Worm (Caenorhabditis elegans) whole organism, L3 larva: ENCODE measurements around the gene F45E6.1.

Source experiments
- ceh-16 ChIP-seq: sonication (generic microtip); optimal IDR thresholded peaks from 2 replicates; lab custom pipeline; 2017; ENCODE audit warnings: missing biosample characterization, missing genetic modification characterization
- ceh-28 ChIP-seq: fragments of 150-350 bp; optimal IDR thresholded peaks from 2 replicates; lab custom pipeline; 2014; ENCODE audit warnings: missing biosample characterization, missing genetic modification reagents, missing genetic modification characterization
- ceh-82 ChIP-seq: fragments of 150-350 bp; optimal IDR thresholded peaks from 2 replicates; lab custom pipeline; 2014; ENCODE audit warnings: missing biosample characterization, missing genetic modification characterization
- ceh-9 ChIP-seq: sonication (generic microtip); optimal IDR thresholded peaks from 2 replicates; lab custom pipeline; 2018; ENCODE audit warnings: missing biosample characterization, missing genetic modification characterization
- daf-12 ChIP-seq: fragments of 150-350 bp; optimal IDR thresholded peaks from 2 replicates; lab custom pipeline; 2014; ENCODE audit warnings: missing biosample characterization, missing genetic modification reagents, missing genetic modification characterization
- egl-5 ChIP-seq: fragments of 150-350 bp; optimal IDR thresholded peaks from 2 replicates; lab custom pipeline; 2017; ENCODE audit warnings: missing biosample characterization, missing genetic modification reagents, missing genetic modification characterization, inconsistent platforms
- elt-2 ChIP-seq: sonication (generic microtip); optimal IDR thresholded peaks from 2 replicates; lab custom pipeline; 2016; ENCODE audit warnings: missing genetic modification reagents, mild to moderate bottlenecking, missing genetic modification characterization, missing compliant biosample characterization
- elt-3 ChIP-seq, 3 experiments: fragments of 150-350 bp in 1 of 3; sonication (generic microtip) in 2 of 3; optimal IDR thresholded peaks; 2 replicates in 2 of 3; 4 replicates in 1 of 3; lab custom pipeline; 2014 to 2017; ENCODE audit warnings: missing biosample characterization in 3 of 3, missing genetic modification characterization in 3 of 3
- eor-1 ChIP-seq, 2 experiments: fragments of 150-350 bp; optimal IDR thresholded peaks; 2 replicates each; lab custom pipeline; 2014 to 2018; ENCODE audit warnings: missing biosample characterization in 2 of 2, missing genetic modification characterization in 2 of 2
- fkh-10 ChIP-seq: sonication (generic microtip); optimal IDR thresholded peaks from 2 replicates; lab custom pipeline; 2017; ENCODE audit warnings: missing biosample characterization, missing genetic modification reagents, missing genetic modification characterization
- fkh-2 ChIP-seq: fragments of 150-350 bp; optimal IDR thresholded peaks from 2 replicates; lab custom pipeline; 2014; ENCODE audit warnings: missing biosample characterization, missing genetic modification reagents, missing genetic modification characterization
- hmg-11 ChIP-seq: sonication (generic microtip); optimal IDR thresholded peaks from 2 replicates; lab custom pipeline; 2016; ENCODE audit warnings: missing genetic modification characterization, missing compliant biosample characterization
- jun-1 ChIP-seq: fragments of 150-350 bp; optimal IDR thresholded peaks from 2 replicates; lab custom pipeline; 2014; ENCODE audit warnings: missing biosample characterization, missing genetic modification reagents, missing genetic modification characterization
- lin-15B ChIP-seq: fragments of 150-350 bp; optimal IDR thresholded peaks from 2 replicates; lab custom pipeline; 2014; ENCODE audit warnings: missing biosample characterization, missing genetic modification characterization
- lin-39 ChIP-seq: fragments of 150-350 bp; optimal IDR thresholded peaks from 2 replicates; lab custom pipeline; 2018; ENCODE audit warnings: missing biosample characterization, missing genetic modification reagents, missing genetic modification characterization
- lsy-12 ChIP-seq: sonication (generic microtip); optimal IDR thresholded peaks from 2 replicates; lab custom pipeline; 2016; ENCODE audit warnings: mild to moderate bottlenecking, missing genetic modification characterization, missing compliant biosample characterization
- mdl-1 ChIP-seq: fragments of 150-350 bp; optimal IDR thresholded peaks from 2 replicates; lab custom pipeline; 2014; ENCODE audit warnings: missing biosample characterization, missing genetic modification characterization
- mml-1 ChIP-seq: fragments of 150-350 bp; sonication (generic microtip); optimal IDR thresholded peaks from 3 replicates; lab custom pipeline; 2014; ENCODE audit warnings: missing biosample characterization, missing genetic modification characterization
- nfya-1 ChIP-seq: sonication (generic microtip); optimal IDR thresholded peaks from 2 replicates; lab custom pipeline; 2017; ENCODE audit warnings: missing genetic modification characterization, mild to moderate bottlenecking, missing compliant biosample characterization, antibody characterized with exemption, moderate library complexity; ENCODE audit not compliant: insufficient read depth
- nhr-11 ChIP-seq: fragments of 150-350 bp; optimal IDR thresholded peaks from 2 replicates; lab custom pipeline; 2014; ENCODE audit warnings: missing biosample characterization, missing genetic modification characterization
- nhr-12 ChIP-seq: fragments of 150-350 bp; optimal IDR thresholded peaks from 2 replicates; lab custom pipeline; 2014; ENCODE audit warnings: missing biosample characterization, missing genetic modification characterization
- nhr-23 ChIP-seq: fragments of 150-350 bp; optimal IDR thresholded peaks from 2 replicates; lab custom pipeline; 2014; ENCODE audit warnings: missing biosample characterization, missing genetic modification reagents, missing genetic modification characterization
- nhr-237 ChIP-seq: fragments of 150-350 bp; optimal IDR thresholded peaks from 2 replicates; lab custom pipeline; 2014; ENCODE audit warnings: missing biosample characterization, missing genetic modification characterization
- nhr-25 ChIP-seq: sonication (generic microtip); optimal IDR thresholded peaks from 2 replicates; lab custom pipeline; 2017; ENCODE audit warnings: missing biosample characterization, missing genetic modification characterization
- nhr-28 ChIP-seq: fragments of 150-350 bp; optimal IDR thresholded peaks from 2 replicates; lab custom pipeline; 2014; ENCODE audit warnings: missing biosample characterization, missing genetic modification characterization
- nhr-43 ChIP-seq: sonication (generic microtip); optimal IDR thresholded peaks from 2 replicates; lab custom pipeline; 2016; ENCODE audit warnings: mild to moderate bottlenecking, missing genetic modification characterization, missing compliant biosample characterization; ENCODE audit not compliant: poor library complexity, severe bottlenecking
- nhr-67 ChIP-seq: fragments of 150-350 bp; optimal IDR thresholded peaks from 2 replicates; lab custom pipeline; 2014; ENCODE audit warnings: missing biosample characterization, missing genetic modification characterization
- nhr-76 ChIP-seq: fragments of 150-350 bp; sonication (generic microtip); optimal IDR thresholded peaks from 5 replicates; lab custom pipeline; 2014; ENCODE audit warnings: missing biosample characterization, missing genetic modification characterization
- nhr-77 ChIP-seq: fragments of 150-350 bp; optimal IDR thresholded peaks from 2 replicates; lab custom pipeline; 2014; ENCODE audit warnings: missing biosample characterization, missing genetic modification characterization
- pha-4 ChIP-seq: fragments of 150-350 bp; optimal IDR thresholded peaks from 2 replicates; lab custom pipeline; 2014; ENCODE audit warnings: missing biosample characterization, missing genetic modification reagents, missing genetic modification characterization
- pqm-1 ChIP-seq: fragments of 150-350 bp; optimal IDR thresholded peaks from 2 replicates; lab custom pipeline; 2017; ENCODE audit warnings: missing biosample characterization, missing genetic modification characterization, inconsistent platforms
- sea-2 ChIP-seq: fragments of 150-350 bp; sonication (generic microtip); optimal IDR thresholded peaks from 4 replicates; lab custom pipeline; 2014; ENCODE audit warnings: missing biosample characterization, missing genetic modification reagents, missing genetic modification characterization
- snpc-4 ChIP-seq: fragments of 150-350 bp; optimal IDR thresholded peaks from 2 replicates; lab custom pipeline; 2014; ENCODE audit warnings: missing biosample characterization, missing genetic modification characterization
- tbx-2 ChIP-seq: sonication (generic microtip); optimal IDR thresholded peaks from 2 replicates; lab custom pipeline; 2016; ENCODE audit warnings: mild to moderate bottlenecking, missing genetic modification characterization, missing compliant biosample characterization
- ztf-11 ChIP-seq: fragments of 150-350 bp; optimal IDR thresholded peaks from 2 replicates; lab custom pipeline; 2014; ENCODE audit warnings: missing biosample characterization, missing genetic modification characterization
- ztf-4 ChIP-seq: fragments of 150-350 bp; optimal IDR thresholded peaks from 2 replicates; lab custom pipeline; 2014; ENCODE audit warnings: missing biosample characterization, missing genetic modification characterization

Gene F45E6.1

ce11 chrX:12477341-12477740, at the start of gene F45E6.1:
Gene F45E6.1, minus strand, starts transcription at chrX:12477441.
- no peak for TF ChIP-seq jun-1 (tag; lab: Kevin White, UChicago)

- TF ChIP-seq eor-1 (tag; optimal IDR thresholded peaks at IDR 0.05; lab: Kevin White, UChicago), result no peak
- no peak for TF ChIP-seq sea-2 (GFP tag; lab: Kevin White, UChicago)
- TF ChIP-seq egl-5 (tag; lab: Kevin White, UChicago), result no peak
- TF ChIP-seq nhr-67 (tag; lab: Kevin White, UChicago), result no peak
Observed at ce11 chrX:12525359-12525839, 48.2 kb upstream of the F45E6.1 start, which contains the start of gene scd-1. Gene scd-1, minus strand, starts transcription at chrX:12525789.

- TF ChIP-seq eor-1 (tag; optimal IDR thresholded peaks at IDR 0.05; lab: Kevin White, UChicago), result no peak
- TF ChIP-seq mdl-1, result no peak
- no peak for TF ChIP-seq nhr-12 (tag; lab: Kevin White, UChicago)
- no peak for TF ChIP-seq ceh-9 (tag; lab: Kevin White, UChicago)
- no peak for TF ChIP-seq nhr-76 (tag; lab: Kevin White, UChicago)
- TF ChIP-seq nhr-77 (tag; lab: Kevin White, UChicago), result no peak
- TF ChIP-seq elt-2 (tag; lab: Kevin White, UChicago), result no peak
- no peak for TF ChIP-seq hmg-11 (tag; lab: Kevin White, UChicago)
- no peak for TF ChIP-seq fkh-2 (tag; lab: Kevin White, UChicago)
- TF ChIP-seq ceh-16 (tag; lab: Kevin White, UChicago), result no peak
- no peak for TF ChIP-seq pqm-1 (tag; lab: Kevin White, UChicago)
- TF ChIP-seq tbx-2, result no peak
- TF ChIP-seq ceh-28 (tag; lab: Kevin White, UChicago), result no peak
- no peak for TF ChIP-seq lin-15B (tag; lab: Kevin White, UChicago)
- TF ChIP-seq nhr-43, result no peak
- no peak for TF ChIP-seq pha-4 (tag; lab: Kevin White, UChicago)
- TF ChIP-seq mml-1 (tag; lab: Kevin White, UChicago), result no peak
- TF ChIP-seq ztf-11, result no peak
Observed at ce11 chrX:12524514-12524913, 47.3 kb upstream of the F45E6.1 start.

ce11 chrX:12523071-12523483, 45.8 kb upstream of the F45E6.1 start:
- peak; percentile 69 for TF ChIP-seq nhr-11
- TF ChIP-seq nhr-28, result no peak
- peak; percentile 64 for TF ChIP-seq nhr-76 (tag; lab: Kevin White, UChicago)
- peak; percentile 75 for TF ChIP-seq jun-1 (tag; lab: Kevin White, UChicago)
- peak; percentile 41 for TF ChIP-seq lsy-12 (tag; lab: Kevin White, UChicago)
- peak; percentile 29 for TF ChIP-seq nfya-1
- no peak for TF ChIP-seq ceh-82 (tag; lab: Kevin White, UChicago)
- peak; percentile 93 for TF ChIP-seq nhr-23 (tag; lab: Kevin White, UChicago)
- peak in 2 of 3 experiments; percentile 86 to 87 for TF ChIP-seq elt-3 (tag; optimal IDR thresholded peaks at IDR 0.05; lab: Kevin White, UChicago)
- no peak for TF ChIP-seq mml-1 (tag; lab: Kevin White, UChicago)
- TF ChIP-seq tbx-2, result peak; percentile 1
- peak; percentile 11 for TF ChIP-seq ceh-28 (tag; lab: Kevin White, UChicago)
- TF ChIP-seq nhr-43, result peak; percentile 83
- TF ChIP-seq snpc-4, result peak; percentile 10
- no peak for TF ChIP-seq nhr-237 (tag; lab: Kevin White, UChicago)
- peak; percentile 54 for TF ChIP-seq pqm-1 (tag; lab: Kevin White, UChicago)
- TF ChIP-seq lin-39 (tag; lab: Kevin White, UChicago), result no peak
- no peak for TF ChIP-seq ztf-4 (tag; lab: Kevin White, UChicago)
- peak; percentile 49 for TF ChIP-seq mdl-1
- TF ChIP-seq elt-2 (tag; lab: Kevin White, UChicago), result no peak
- TF ChIP-seq nhr-25 (tag; lab: Kevin White, UChicago), result peak; percentile 89
- TF ChIP-seq ceh-9 (tag; lab: Kevin White, UChicago), result no peak
- TF ChIP-seq eor-1 (tag; optimal IDR thresholded peaks at IDR 0.05; lab: Kevin White, UChicago), result no peak

- TF ChIP-seq ztf-4 (tag; lab: Kevin White, UChicago) (no peak), fkh-10 (no peak), daf-12 (tag; lab: Kevin White, UChicago) (no peak), pqm-1 (tag; lab: Kevin White, UChicago) (peak; percentile 19), pha-4 (tag; lab: Kevin White, UChicago) (peak; percentile 79), sea-2 (GFP tag; lab: Kevin White, UChicago) (no peak)
- TF ChIP-seq, all 47 proteins: peak for 2
Observed at ce11 chrX:12518982-12519381, 41.7 kb upstream of the F45E6.1 start.
